Fruit fly (Drosophila melanogaster): ENCODE data around the gene CG5151.

CG5151 gene

DNA sequence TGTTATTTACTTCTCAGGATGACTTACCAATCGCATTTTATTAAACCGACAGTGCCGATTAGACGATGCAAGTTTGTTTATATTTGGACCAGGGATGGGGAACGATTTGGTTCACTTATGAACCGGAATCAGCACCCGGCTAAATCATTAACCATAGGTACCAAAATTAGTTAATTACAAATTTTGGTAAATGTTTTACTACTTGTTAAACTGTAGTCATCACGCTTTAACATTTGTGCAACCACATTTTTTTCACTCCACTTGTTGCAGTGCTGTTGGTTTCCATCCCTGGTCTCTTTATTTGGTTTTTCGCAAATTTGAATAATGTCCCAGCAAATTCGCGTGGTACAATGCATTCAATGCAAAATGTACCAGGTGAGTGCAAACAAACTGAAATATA, 59.0 kb downstream of the CG5151 start, which contains the start of the genes IntS9 and CG43295 (continued):
- peak; percentile 37 for TF ChIP-seq Scr (GFP tag; IDR thresholded peaks at IDR 0.05; ENCODE audit: partially characterized antibody)
- peak; percentile 77 for TF ChIP-seq tio (GFP tag; optimal IDR thresholded peaks at IDR 0.05)
- TF ChIP-seq CG10321 (GFP tag; IDR thresholded peaks at IDR 0.05) = peak; percentile 64
- peak; percentile 78 for TF ChIP-seq CG9727 (GFP tag; optimal IDR thresholded peaks at IDR 0.05)
- peak; percentile 70 for TF ChIP-seq Myb (GFP tag; optimal IDR thresholded peaks at IDR 0.05)
- TF ChIP-seq crc (GFP tag; optimal IDR thresholded peaks at IDR 0.05) = peak; percentile 77
- peak; percentile 46 for TF ChIP-seq disco-r (GFP tag; optimal IDR thresholded peaks at IDR 0.05)
- TF ChIP-seq CG16813 (GFP tag; IDR thresholded peaks at IDR 0.05; ENCODE audit: partially characterized antibody) = no peak
- TF ChIP-seq abd-A (tag; optimal IDR thresholded peaks at IDR 0.05) = no peak
- peak; percentile 65 for TF ChIP-seq CG11696 (GFP tag; IDR thresholded peaks at IDR 0.05)
- no peak for TF ChIP-seq Vsx1 (GFP tag; optimal IDR thresholded peaks at IDR 0.05)
- peak; percentile 74 for TF ChIP-seq Oaz (GFP tag; IDR thresholded peaks at IDR 0.05)
- TF ChIP-seq CG5245 (GFP tag; optimal IDR thresholded peaks at IDR 0.05) = peak; percentile 75
- TF ChIP-seq sens-2 (GFP tag; IDR thresholded peaks at IDR 0.05) = peak; percentile 77; the same call in 1 of the 2 replicates
- peak; percentile 91 for TF ChIP-seq zfh2 (GFP tag; optimal IDR thresholded peaks at IDR 0.05)
- TF ChIP-seq prd (optimal IDR thresholded peaks at IDR 0.05) = no peak
- peak; percentile 93 for TF ChIP-seq prd (GFP tag; IDR thresholded peaks at IDR 0.05)
- TF ChIP-seq fd102C (GFP tag; optimal IDR thresholded peaks at IDR 0.05) = peak; percentile 17
- peak; percentile 83 for TF ChIP-seq CG12942 (GFP tag; optimal IDR thresholded peaks at IDR 0.05)
- TF ChIP-seq CG7372 (GFP tag; IDR thresholded peaks at IDR 0.05) = peak; percentile 75; the same call in 1 of the 2 replicates
- TF ChIP-seq esg (GFP tag; conservative IDR thresholded peaks at IDR 0.05) = peak; percentile 81
- peak; percentile 89 for TF ChIP-seq HLH54F (GFP tag; optimal IDR thresholded peaks at IDR 0.05)
- TF ChIP-seq CoRest (tag; optimal IDR thresholded peaks at IDR 0.05) = no peak
- TF ChIP-seq BtbVII (GFP tag; optimal IDR thresholded peaks at IDR 0.05) = no peak
- TF ChIP-seq fu2 (GFP tag; optimal IDR thresholded peaks at IDR 0.05) = peak; percentile 80
- TF ChIP-seq D19B (GFP tag; optimal IDR thresholded peaks at IDR 0.05) = no peak
- peak; percentile 16 for TF ChIP-seq Sry-β (GFP tag; optimal IDR thresholded peaks at IDR 0.05)
- TF ChIP-seq NK7.1 (GFP tag; optimal IDR thresholded peaks at IDR 0.05) = peak; percentile 62
- peak; percentile 96 for TF ChIP-seq CG7928 (GFP tag; optimal IDR thresholded peaks at IDR 0.05)
- TF ChIP-seq Dp (GFP tag; optimal IDR thresholded peaks at IDR 0.05) = peak; percentile 44
- TF ChIP-seq br (optimal IDR thresholded peaks at IDR 0.05) = no peak
- TF ChIP-seq slp2 (GFP tag; optimal IDR thresholded peaks at IDR 0.05) = peak; percentile 81
- TF ChIP-seq kay (GFP tag; optimal IDR thresholded peaks at IDR 0.05) = peak; percentile 64
- TF ChIP-seq Atf-2 (GFP tag; optimal IDR thresholded peaks at IDR 0.05) = peak; percentile 82
- peak; percentile 62 for TF ChIP-seq ATbp (GFP tag; optimal IDR thresholded peaks at IDR 0.05)
- peak; percentile 99 for TF ChIP-seq sens (GFP tag)
- peak; percentile 79 for TF ChIP-seq CG10366 (GFP tag; IDR thresholded peaks at IDR 0.05)
- no peak for TF ChIP-seq gcm (GFP tag; optimal IDR thresholded peaks at IDR 0.05)
- peak; percentile 26; the same call in 1 of the 2 replicates for TF ChIP-seq Dref (GFP tag; IDR thresholded peaks at IDR 0.05)
- peak; percentile 87 for TF ChIP-seq CG12391 (tag; optimal IDR thresholded peaks at IDR 0.05)
- TF ChIP-seq CG4360 (GFP tag; IDR thresholded peaks at IDR 0.05) = no peak
- peak; percentile 72 for TF ChIP-seq bcd (GFP tag; optimal IDR thresholded peaks at IDR 0.05)
- peak; percentile 81 for TF ChIP-seq Spps (tag; optimal IDR thresholded peaks at IDR 0.05)
- TF ChIP-seq Gug (GFP tag; IDR thresholded peaks at IDR 0.05) = peak; percentile 68
- TF ChIP-seq CG18619 (GFP tag; optimal IDR thresholded peaks at IDR 0.05) = peak; percentile 41
- no peak for TF ChIP-seq Kr (GFP tag; optimal IDR thresholded peaks at IDR 0.05)
- peak; percentile 91 for TF ChIP-seq chm (GFP tag; IDR thresholded peaks at IDR 0.05)
- TF ChIP-seq CG4707 (GFP tag; optimal IDR thresholded peaks at IDR 0.05) = no peak
- TF ChIP-seq Ets97D (GFP tag; optimal IDR thresholded peaks at IDR 0.05) = peak; percentile 71
- TF ChIP-seq Hmr (GFP tag; optimal IDR thresholded peaks at IDR 0.05) = no peak
- peak; percentile 89 for TF ChIP-seq jumu (GFP tag; optimal IDR thresholded peaks at IDR 0.05)
- TF ChIP-seq slbo (GFP tag; IDR thresholded peaks at IDR 0.05) = peak; percentile 87
